Worm (Caenorhabditis elegans) whole organism, late embryonic: Measurements from ENCODE around the gene T04B2.7.

ENCODE experiments used
- ama-1 ChIP-seq: fragments of 150-350 bp; optimal IDR thresholded peaks from 2 replicates; lab custom pipeline; 2014
- ceh-30 ChIP-seq: fragments of 150-350 bp; optimal IDR thresholded peaks from 2 replicates; lab custom pipeline; 2014; ENCODE audit warnings: missing biosample characterization, missing genetic modification characterization
- ceh-31 ChIP-seq: sonication (generic microtip); optimal IDR thresholded peaks from 2 replicates; lab custom pipeline; 2016; ENCODE audit warnings: missing genetic modification characterization, missing compliant biosample characterization
- elt-2 ChIP-seq: sonication (generic microtip); optimal IDR thresholded peaks from 2 replicates; lab custom pipeline; 2016; ENCODE audit warnings: missing genetic modification reagents, missing genetic modification characterization, missing compliant biosample characterization
- hlh-6 ChIP-seq: sonication (generic microtip); optimal IDR thresholded peaks from 2 replicates; lab custom pipeline; 2016; ENCODE audit warnings: missing genotype, missing genetic modification characterization, missing compliant biosample characterization
- pha-4 ChIP-seq: fragments of 150-350 bp; optimal IDR thresholded peaks from 2 replicates; lab custom pipeline; 2018; ENCODE audit warnings: missing biosample characterization, missing genetic modification reagents, missing genetic modification characterization
- sox-4 ChIP-seq: sonication (generic microtip); optimal IDR thresholded peaks from 2 replicates; lab custom pipeline; 2017; ENCODE audit warnings: mild to moderate bottlenecking, missing genetic modification characterization, inconsistent platforms, missing compliant biosample characterization
- unc-55 ChIP-seq: sonication (generic microtip); optimal IDR thresholded peaks from 2 replicates; lab custom pipeline; 2017; ENCODE audit warnings: missing biosample characterization, missing genetic modification reagents, missing genetic modification characterization
- ztf-16 ChIP-seq: sonication (generic microtip); optimal IDR thresholded peaks from 2 replicates; lab custom pipeline; 2017; ENCODE audit warnings: missing genetic modification characterization, missing compliant biosample characterization

DNA sequence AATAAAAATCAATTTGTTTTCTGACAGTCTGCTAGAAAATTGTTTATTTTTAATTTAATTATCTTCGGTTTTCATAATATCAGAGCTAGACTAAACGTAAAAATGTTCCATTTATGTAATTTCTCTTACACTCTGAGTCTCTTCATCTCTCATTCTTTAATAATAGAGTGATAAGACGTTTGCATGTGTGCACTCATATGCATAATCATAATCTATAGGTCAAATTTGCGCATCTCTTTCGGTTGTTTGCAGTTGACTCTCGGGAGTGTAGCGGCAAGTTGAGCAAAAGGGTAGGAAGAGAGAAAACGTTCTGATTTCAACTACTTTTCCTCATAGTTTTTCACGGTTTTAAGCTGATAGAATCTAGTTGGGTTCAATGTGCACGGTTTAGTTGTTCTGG is 10.4 kb upstream of the T04B2.7 start:
- no peak for TF ChIP-seq pha-4
- no peak for TF ChIP-seq ceh-30 (tag; lab: Kevin White, UChicago)
- TF ChIP-seq ama-1 (lab: Kevin White, UChicago): no peak
- TF ChIP-seq unc-55 (GFP tag; lab: Kevin White, UChicago): no peak
- TF ChIP-seq hlh-6 (tag; lab: Kevin White, UChicago): no peak
- no peak for TF ChIP-seq sox-4 (tag; lab: Kevin White, UChicago)
- TF ChIP-seq ceh-31 (tag; lab: Kevin White, UChicago): no peak
- no peak for TF ChIP-seq ztf-16 (tag; lab: Kevin White, UChicago)
- peak; percentile 54 for TF ChIP-seq elt-2 (tag; lab: Kevin White, UChicago)
